Worm (Caenorhabditis elegans) whole organism, L1 larva: ENCODE results near the gene acs-12.

Source experiments
- alr-1 ChIP-seq: fragments of 200-800 bp; sonication (Bioruptor generic); optimal IDR thresholded peaks from 2 replicates; lab custom pipeline; 2018; ENCODE audit warnings: borderline replicate concordance, mild to moderate bottlenecking, missing genetic modification characterization, missing compliant biosample characterization
- aly-2 ChIP-seq: fragments of 150-350 bp; optimal IDR thresholded peaks from 2 replicates; lab custom pipeline; 2014; ENCODE audit warnings: missing biosample characterization, missing genetic modification characterization
- blmp-1 ChIP-seq: fragments of 150-350 bp; optimal IDR thresholded peaks from 2 replicates; lab custom pipeline; 2014; ENCODE audit warnings: missing biosample characterization, missing genetic modification characterization
- ceh-8 ChIP-seq: fragments of 200-800 bp; sonication (Bioruptor generic); optimal IDR thresholded peaks from 2 replicates; lab custom pipeline; 2018; ENCODE audit warnings: mild to moderate bottlenecking, missing genetic modification characterization, moderate library complexity, missing compliant biosample characterization
- dpl-1 ChIP-seq, 3 experiments: fragments of 150-350 bp in 2 of 3; sonication (generic microtip) in 1 of 3; optimal IDR thresholded peaks; 2 replicates each; lab custom pipeline; 2014 to 2017; ENCODE audit warnings: missing biosample characterization in 3 of 3, missing genetic modification characterization in 3 of 3, missing genetic modification reagents in 3 of 3
- efl-1 ChIP-seq, 4 experiments: fragments of 150-350 bp; optimal IDR thresholded peaks in 3 of 4; peaks in 1 of 4; 1 replicate in 1 of 4; 2 replicates in 3 of 4; lab custom pipeline; 2014; ENCODE audit warnings: missing biosample characterization in 2 of 4, missing genetic modification characterization in 2 of 4, missing genetic modification reagents in 2 of 4
- elt-3 ChIP-seq, 6 experiments: fragments of 150-350 bp in 1 of 6; sonication (generic microtip); optimal IDR thresholded peaks; 2 replicates each; lab custom pipeline; 2017 to 2018; ENCODE audit warnings: missing biosample characterization in 6 of 6, missing genetic modification characterization in 6 of 6, inconsistent platforms in 1 of 6
- fkh-10 ChIP-seq: sonication (generic microtip); optimal IDR thresholded peaks from 2 replicates; lab custom pipeline; 2017; ENCODE audit warnings: missing biosample characterization, missing genetic modification reagents, missing genetic modification characterization
- fkh-4 ChIP-seq: sonication (generic microtip); optimal IDR thresholded peaks from 2 replicates; lab custom pipeline; 2016; ENCODE audit warnings: missing compliant biosample characterization, missing genetic modification characterization, borderline replicate concordance
- fos-1 ChIP-seq: fragments of 150-350 bp; optimal IDR thresholded peaks from 2 replicates; lab custom pipeline; 2014; ENCODE audit warnings: missing biosample characterization, missing genetic modification characterization
- grh-1 ChIP-seq: fragments of 200-800 bp; sonication (Bioruptor generic); IDR thresholded peaks from 2 replicates; pipeline ENCODE4 v1.3.6; 2022; ENCODE audit warnings: missing genetic modification reagents, missing genetic modification characterization, missing compliant biosample characterization
- irx-1 ChIP-seq: sonication (generic microtip); optimal IDR thresholded peaks from 2 replicates; lab custom pipeline; 2016; ENCODE audit warnings: missing genetic modification characterization, missing compliant biosample characterization
- jun-1 ChIP-seq: fragments of 150-350 bp; optimal IDR thresholded peaks from 2 replicates; lab custom pipeline; 2014; ENCODE audit warnings: missing biosample characterization, missing genetic modification reagents, missing genetic modification characterization
- lin-14 ChIP-seq: fragments of 200-800 bp; sonication (Bioruptor generic); optimal IDR thresholded peaks from 2 replicates; lab custom pipeline; 2018; ENCODE audit warnings: mild to moderate bottlenecking, missing genetic modification characterization, moderate library complexity, missing compliant biosample characterization
- lin-35 ChIP-seq, 2 experiments: fragments of 150-350 bp; optimal IDR thresholded peaks; 2 replicates each; lab custom pipeline; 2014; ENCODE audit warnings: missing biosample characterization in 2 of 2, missing genetic modification characterization in 2 of 2, missing genetic modification reagents in 2 of 2
- lin-39 ChIP-seq: fragments of 150-350 bp; optimal IDR thresholded peaks from 2 replicates; lab custom pipeline; 2014; ENCODE audit warnings: missing biosample characterization, missing genetic modification reagents, missing genetic modification characterization
- lsy-2 ChIP-seq, 2 experiments: fragments of 150-350 bp; optimal IDR thresholded peaks; 2 replicates each; lab custom pipeline; 2014; ENCODE audit warnings: missing biosample characterization in 2 of 2, missing genetic modification characterization in 2 of 2
- mef-2 ChIP-seq: fragments of 150-350 bp; optimal IDR thresholded peaks from 2 replicates; lab custom pipeline; 2014; ENCODE audit warnings: missing biosample characterization, missing genetic modification characterization
- mep-1 ChIP-seq: fragments of 150-350 bp; optimal IDR thresholded peaks from 2 replicates; lab custom pipeline; 2014; ENCODE audit warnings: missing biosample characterization, missing genetic modification characterization
- nhr-11 ChIP-seq: fragments of 150-350 bp; optimal IDR thresholded peaks from 2 replicates; lab custom pipeline; 2014; ENCODE audit warnings: missing biosample characterization, missing genetic modification characterization
- nhr-19 ChIP-seq: fragments of 200-800 bp; sonication (Bioruptor generic); conservative IDR thresholded peaks from 2 replicates; pipeline ENCODE4 v1.3.6; 2022; ENCODE audit warnings: missing genetic modification characterization, missing compliant biosample characterization
- nhr-20 ChIP-seq: sonication (generic microtip); optimal IDR thresholded peaks from 2 replicates; lab custom pipeline; 2016; ENCODE audit warnings: mild to moderate bottlenecking, missing genetic modification characterization, missing compliant biosample characterization
- nhr-85 ChIP-seq: sonication (generic microtip); peaks from one replicate; lab custom pipeline; 2016; ENCODE audit warnings: missing genetic modification characterization, inconsistent platforms, missing compliant biosample characterization
- rnt-1 ChIP-seq: sonication (generic microtip); optimal IDR thresholded peaks from 2 replicates; lab custom pipeline; 2016; ENCODE audit warnings: mild to moderate bottlenecking, missing genetic modification characterization, moderate library complexity, missing compliant biosample characterization
- snpc-4 ChIP-seq: fragments of 150-350 bp; optimal IDR thresholded peaks from 2 replicates; lab custom pipeline; 2014; ENCODE audit warnings: missing biosample characterization, missing genetic modification characterization
- snu-23 ChIP-seq: sonication (generic microtip); optimal IDR thresholded peaks from 2 replicates; lab custom pipeline; 2016; ENCODE audit warnings: missing genetic modification characterization, missing compliant biosample characterization
- sox-4 ChIP-seq: sonication (generic microtip); optimal IDR thresholded peaks from 2 replicates; lab custom pipeline; 2016; ENCODE audit warnings: missing genetic modification characterization, missing compliant biosample characterization
- sup-37 ChIP-seq: fragments of 200-800 bp; sonication (Bioruptor generic); optimal IDR thresholded peaks from 2 replicates; lab custom pipeline; 2018; ENCODE audit warnings: mild to moderate bottlenecking, missing genetic modification characterization, missing compliant biosample characterization
- swsn-7 ChIP-seq: sonication (generic microtip); optimal IDR thresholded peaks from 2 replicates; lab custom pipeline; 2016; ENCODE audit warnings: missing genetic modification characterization, missing compliant biosample characterization
- unc-86 ChIP-seq: sonication (generic microtip); optimal IDR thresholded peaks from 2 replicates; lab custom pipeline; 2016; ENCODE audit warnings: missing genetic modification characterization, missing compliant biosample characterization
- vab-15 ChIP-seq: sonication (generic microtip); optimal IDR thresholded peaks from 2 replicates; lab custom pipeline; 2017; ENCODE audit warnings: missing genotype, mild to moderate bottlenecking, missing genetic modification characterization, missing compliant biosample characterization
- ztf-11 ChIP-seq, 2 experiments: sonication (generic microtip); optimal IDR thresholded peaks; 2 replicates each; lab custom pipeline; 2016 to 2017; ENCODE audit warnings: missing genetic modification characterization in 2 of 2, missing biosample characterization in 1 of 2, missing compliant biosample characterization in 1 of 2
- ztf-4 ChIP-seq: fragments of 150-350 bp; optimal IDR thresholded peaks from 2 replicates; lab custom pipeline; 2014; ENCODE audit warnings: missing biosample characterization, missing genetic modification characterization

The acs-12 gene

ce11 chrV:20903167-20904093, 539 bp upstream of the acs-12 start, which contains the start of gene amx-3 (continued):
- TF ChIP-seq efl-1 (optimal IDR thresholded peaks at IDR 0.05; lab: Kevin White, UChicago): peak; percentile 20 to 37
- peak in 1 of 2 experiments; percentile 83 for TF ChIP-seq efl-1 (GFP tag; optimal IDR thresholded peaks at IDR 0.05 in 1 of 2; lab: Kevin White, UChicago)
- peak; percentile 65 for TF ChIP-seq grh-1 (GFP tag; lab: Robert Waterston, UW)

ce11 chrV:20906977-20907376, 3.0 kb downstream of the acs-12 start:
- TF ChIP-seq sox-4 (tag; lab: Kevin White, UChicago) (no peak), blmp-1 (no peak), alr-1 (no peak), nhr-85 (tag; lab: Kevin White, UChicago) (peak; percentile 34), nhr-11 (no peak), mef-2 (no peak), snu-23 (GFP tag; lab: Kevin White, UChicago) (no peak), elt-3 (tag; optimal IDR thresholded peaks at IDR 0.05; lab: Kevin White, UChicago) (no peak)

ce11 chrV:20909761-20910160, 5.8 kb downstream of the acs-12 start:
- no peak for TF ChIP-seq ztf-11 (tag; optimal IDR thresholded peaks at IDR 0.05; lab: Kevin White, UChicago)
- TF ChIP-seq sup-37 (GFP tag; lab: Kevin White, UChicago): no peak
- no peak for TF ChIP-seq grh-1 (GFP tag; lab: Robert Waterston, UW)
- TF ChIP-seq ceh-8 (GFP tag; lab: Kevin White, UChicago): no peak
- TF ChIP-seq nhr-11: no peak
- TF ChIP-seq lsy-2 (tag; optimal IDR thresholded peaks at IDR 0.05; lab: Kevin White, UChicago): no peak
- TF ChIP-seq fkh-10 (GFP tag; lab: Kevin White, UChicago): no peak
- TF ChIP-seq irx-1 (tag; lab: Kevin White, UChicago): no peak
- TF ChIP-seq mep-1 (tag; lab: Kevin White, UChicago): no peak
- no peak for TF ChIP-seq aly-2 (tag; lab: Kevin White, UChicago)
- no peak for TF ChIP-seq vab-15 (tag; lab: Kevin White, UChicago)
- no peak for TF ChIP-seq ztf-4 (tag; lab: Kevin White, UChicago)
- TF ChIP-seq unc-86 (tag; lab: Kevin White, UChicago): no peak
- TF ChIP-seq, all 84 proteins: peak for 0

- no peak for TF ChIP-seq nhr-85 (tag; lab: Kevin White, UChicago)
- TF ChIP-seq, all 84 proteins: peak for 0
Measured at ce11 chrV:20910167-20910566, 6.2 kb downstream of the acs-12 start, which contains the start of gene ttll-9. TSS of gene ttll-9 (plus strand) at chrV:20910467.

ce11 chrV:20915186-20915585, 11.2 kb downstream of the acs-12 start, which contains the start of gene pbo-5:
TSS of gene pbo-5 (plus strand) at chrV:20915486.
- TF ChIP-seq fkh-4 (tag; lab: Kevin White, UChicago): no peak

ce11 chrV:20920390-20920789, 16.4 kb downstream of the acs-12 start:
- no peak for TF ChIP-seq ztf-4 (tag; lab: Kevin White, UChicago)
- no peak for TF ChIP-seq nhr-85 (tag; lab: Kevin White, UChicago)
- TF ChIP-seq swsn-7: no peak
- peak; percentile 63 for TF ChIP-seq lin-14 (GFP tag; lab: Kevin White, UChicago)
- no peak for TF ChIP-seq nhr-11
- no peak for TF ChIP-seq fos-1 (tag; lab: Kevin White, UChicago)
- TF ChIP-seq nhr-20 (tag; lab: Kevin White, UChicago): no peak
- no peak for TF ChIP-seq snpc-4 (tag; lab: Kevin White, UChicago)
- TF ChIP-seq nhr-19: 0 out of 2 replicates have a peak, but pooled peaks have one; percentile 21
- TF ChIP-seq dpl-1 (GFP tag; optimal IDR thresholded peaks at IDR 0.05; lab: Kevin White, UChicago): no peak
- no peak for TF ChIP-seq lin-39
- TF ChIP-seq jun-1 (tag; lab: Kevin White, UChicago): no peak
- TF ChIP-seq elt-3 (tag; optimal IDR thresholded peaks at IDR 0.05; lab: Kevin White, UChicago): no peak
- peak; percentile 38 for TF ChIP-seq rnt-1 (tag; lab: Kevin White, UChicago)
- no peak for TF ChIP-seq lin-35 (GFP tag; optimal IDR thresholded peaks at IDR 0.05; lab: Kevin White, UChicago)
- TF ChIP-seq sup-37 (GFP tag; lab: Kevin White, UChicago): no peak
